Worm (Caenorhabditis elegans): Measurements from ENCODE around the gene nspb-8.

ce11 chrII:14540551-14540950 is 39.9 kb downstream of the nspb-8 start:
- TF ChIP-seq mxl-3 (GFP tag; optimal IDR thresholded peaks at IDR 0.05), result no peak
- TF ChIP-seq nhr-10 (tag; optimal IDR thresholded peaks at IDR 0.05), result no peak
- TF ChIP-seq nhr-6 (tag; optimal IDR thresholded peaks at IDR 0.05), result no peak
- no peak for TF ChIP-seq snpc-4 (tag; optimal IDR thresholded peaks at IDR 0.05)
- TF ChIP-seq ama-1 (optimal IDR thresholded peaks at IDR 0.05), result no peak
- no peak for TF ChIP-seq vab-7 (GFP tag; IDR thresholded peaks at IDR 0.05)
- no peak for TF ChIP-seq ztf-11 (tag; optimal IDR thresholded peaks at IDR 0.05)
- no peak for TF ChIP-seq aly-2 (tag; optimal IDR thresholded peaks at IDR 0.05)
- no peak for TF ChIP-seq unc-62 (GFP tag; optimal IDR thresholded peaks at IDR 0.05 in 1 of 2)
- TF ChIP-seq unc-62 (tag; optimal IDR thresholded peaks at IDR 0.05), result no peak

All from whole organism, L4 larva.